Fruit fly (Drosophila melanogaster) whole organism, embryonic: ENCODE data around the gene RpS14a.
A peak's percentile ranks its signal among the peaks of the same experiment; 100 is the strongest.

Source experiments
- ATbp ChIP-seq: fragments of 200-800 bp; sonication (Bioruptor generic); optimal IDR thresholded peaks from 2 replicates; lab custom pipeline; 2017; ENCODE audit warnings: missing biosample characterization, mild to moderate bottlenecking, missing genetic modification characterization, missing genetic modification reagents
- Bdp1 ChIP-seq: fragments of 200-800 bp; sonication (Bioruptor generic); optimal IDR thresholded peaks from 3 replicates; lab custom pipeline; 2016; ENCODE audit warnings: missing biosample characterization, missing genetic modification characterization
- Bteb2 ChIP-seq: fragments of 200-800 bp; sonication (Bioruptor generic); optimal IDR thresholded peaks from 2 replicates; lab custom pipeline; 2016; ENCODE audit warnings: missing biosample characterization, missing genetic modification characterization
- CG1024 ChIP-seq: fragments of 200-800 bp; sonication (Bioruptor generic); IDR thresholded peaks from 2 replicates; pipeline ENCODE4 v1.3.6; 2022; ENCODE audit warnings: missing biosample characterization, missing genetic modification characterization
- CG10267 ChIP-seq: fragments of 200-800 bp; sonication (Bioruptor generic); optimal IDR thresholded peaks from 2 replicates; lab custom pipeline; 2018; ENCODE audit warnings: missing biosample characterization, mild to moderate bottlenecking, missing genetic modification characterization, moderate library complexity
- CG10959 ChIP-seq: fragments of 200-800 bp; sonication (Bioruptor generic); IDR thresholded peaks from 2 replicates; pipeline ENCODE4 v1.3.6; 2022; ENCODE audit warnings: missing biosample characterization, missing genetic modification characterization
- CG12744 ChIP-seq: fragments of 200-800 bp; sonication (Bioruptor generic); optimal IDR thresholded peaks from 2 replicates; lab custom pipeline; 2016; ENCODE audit warnings: missing biosample characterization, missing genetic modification characterization
- CG12769 ChIP-seq: fragments of 200-800 bp; sonication (Bioruptor generic); optimal IDR thresholded peaks from 2 replicates; lab custom pipeline; 2019; ENCODE audit warnings: missing biosample characterization, mild to moderate bottlenecking, missing genetic modification characterization, moderate library complexity
- CG13123 ChIP-seq: fragments of 200-800 bp; sonication (Bioruptor generic); optimal IDR thresholded peaks from 2 replicates; lab custom pipeline; 2016; ENCODE audit warnings: missing biosample characterization, missing genetic modification characterization
- CG15269 ChIP-seq: fragments of 200-800 bp; sonication (Bioruptor generic); optimal IDR thresholded peaks from 2 replicates; lab custom pipeline; 2018; ENCODE audit warnings: missing biosample characterization, mild to moderate bottlenecking, missing genetic modification characterization, moderate library complexity
- CG15601 ChIP-seq: fragments of 200-800 bp; sonication (Bioruptor generic); optimal IDR thresholded peaks from 3 replicates; lab custom pipeline; 2019; ENCODE audit warnings: missing biosample characterization, mild to moderate bottlenecking, missing genetic modification characterization, moderate library complexity
- CG1602 ChIP-seq: fragments of 200-800 bp; sonication (Bioruptor generic); optimal IDR thresholded peaks from 3 replicates; lab custom pipeline; 2016; ENCODE audit warnings: missing biosample characterization, missing genetic modification characterization
- CG2116 ChIP-seq: fragments of 200-800 bp; sonication (Bioruptor generic); optimal IDR thresholded peaks from 3 replicates; lab custom pipeline; 2018; ENCODE audit warnings: missing biosample characterization, mild to moderate bottlenecking, missing genetic modification characterization
- CG2875 ChIP-seq: fragments of 200-800 bp; sonication (Bioruptor generic); optimal IDR thresholded peaks from 2 replicates; lab custom pipeline; 2017; ENCODE audit warnings: missing biosample characterization, mild to moderate bottlenecking, missing genetic modification characterization, missing genetic modification reagents
- CG3065 ChIP-seq: fragments of 200-800 bp; sonication (Bioruptor generic); optimal IDR thresholded peaks from 2 replicates; lab custom pipeline; 2016; ENCODE audit warnings: missing biosample characterization, missing genetic modification characterization
- CG31224 ChIP-seq: fragments of 200-800 bp; sonication (Bioruptor generic); IDR thresholded peaks from 2 replicates; pipeline ENCODE4 v1.3.6; 2022; ENCODE audit warnings: missing biosample characterization, missing genetic modification characterization
- CG3163 ChIP-seq: fragments of 200-800 bp; sonication (Bioruptor generic); optimal IDR thresholded peaks from 3 replicates; lab custom pipeline; 2016; ENCODE audit warnings: missing biosample characterization, missing genetic modification characterization
- CG32767 ChIP-seq: fragments of 200-800 bp; sonication (Bioruptor generic); IDR thresholded peaks from 2 replicates; pipeline ENCODE4 v1.3.6; 2022; ENCODE audit warnings: missing biosample characterization, missing genetic modification characterization
- CG42726 ChIP-seq: fragments of 200-800 bp; sonication (Bioruptor generic); IDR thresholded peaks from 2 replicates; pipeline ENCODE4 v1.3.6; 2022; ENCODE audit warnings: missing biosample characterization, missing genetic modification characterization; ENCODE audit not compliant: partially characterized antibody
- CG6254 ChIP-seq: fragments of 200-800 bp; sonication (Bioruptor generic); optimal IDR thresholded peaks from 3 replicates; lab custom pipeline; 2017; ENCODE audit warnings: mild to moderate bottlenecking, missing biosample characterization, missing genetic modification reagents, missing genetic modification characterization
- CG8281 ChIP-seq: fragments of 200-800 bp; sonication (Bioruptor generic); optimal IDR thresholded peaks from 2 replicates; lab custom pipeline; 2018; ENCODE audit warnings: missing biosample characterization, mild to moderate bottlenecking, missing genetic modification characterization, moderate library complexity
- CG9932 ChIP-seq: fragments of 200-800 bp; sonication (Bioruptor generic); IDR thresholded peaks from 2 replicates; pipeline ENCODE4 v1.3.6; 2022; ENCODE audit warnings: missing biosample characterization, missing genetic modification characterization
- Camta ChIP-seq: fragments of 200-800 bp; sonication (Bioruptor generic); optimal IDR thresholded peaks from 2 replicates; lab custom pipeline; 2016; ENCODE audit warnings: missing biosample characterization, missing genetic modification characterization
- Dll ChIP-seq: fragments of 200-800 bp; sonication (Bioruptor generic); IDR thresholded peaks from 4 replicates; pipeline ENCODE4 v1.3.6; 2022; ENCODE audit warnings: missing biosample characterization, missing genetic modification characterization; ENCODE audit not compliant: partially characterized antibody
- Gug ChIP-seq: fragments of 200-800 bp; sonication (Bioruptor generic); IDR thresholded peaks from 4 replicates; pipeline ENCODE4 v1.3.6; 2022; ENCODE audit warnings: missing biosample characterization, missing genetic modification characterization
- HLH54F ChIP-seq: fragments of 200-800 bp; sonication (Bioruptor generic); optimal IDR thresholded peaks from 3 replicates; lab custom pipeline; 2016; ENCODE audit warnings: missing biosample characterization, missing genetic modification characterization
- Hr39 ChIP-seq: fragments of >200 bp; optimal IDR thresholded peaks from 2 replicates; lab custom pipeline; 2017
- Hsf ChIP-seq: fragments of 200-800 bp; sonication (Bioruptor generic); optimal IDR thresholded peaks from 3 replicates; lab custom pipeline; 2016; ENCODE audit warnings: missing biosample characterization, missing genetic modification characterization
- Jarid2 ChIP-seq: fragments of 200-800 bp; sonication (Bioruptor generic); optimal IDR thresholded peaks from 3 replicates; lab custom pipeline; 2017; ENCODE audit warnings: mild to moderate bottlenecking, missing biosample characterization, missing genetic modification reagents, missing genetic modification characterization
- Nf-YA ChIP-seq: fragments of 200-800 bp; sonication (Bioruptor generic); IDR thresholded peaks from 2 replicates; pipeline ENCODE4 v1.3.6; 2022; ENCODE audit warnings: missing biosample characterization, missing genetic modification characterization
- Sry-δ ChIP-seq: fragments of 200-800 bp; sonication (Bioruptor generic); optimal IDR thresholded peaks from 2 replicates; lab custom pipeline; 2016; ENCODE audit warnings: missing biosample characterization, missing genetic modification characterization
- bbx ChIP-seq: fragments of 200-800 bp; sonication (Bioruptor generic); IDR thresholded peaks from 2 replicates; pipeline ENCODE4 v1.3.6; 2022; ENCODE audit warnings: missing biosample characterization, missing genetic modification characterization; ENCODE audit not compliant: partially characterized antibody
- bigmax ChIP-seq: fragments of 200-800 bp; sonication (Bioruptor generic); optimal IDR thresholded peaks from 2 replicates; lab custom pipeline; 2018; ENCODE audit warnings: missing biosample characterization, mild to moderate bottlenecking, missing genetic modification characterization
- bowl ChIP-seq: fragments of 200-800 bp; sonication (Bioruptor generic); IDR thresholded peaks from 2 replicates; pipeline ENCODE4 v1.3.6; 2022; ENCODE audit warnings: missing biosample characterization, missing genetic modification characterization
- corto ChIP-seq: fragments of 200-800 bp; sonication (Bioruptor generic); optimal IDR thresholded peaks from 2 replicates; lab custom pipeline; 2016; ENCODE audit warnings: missing biosample characterization, mild to moderate bottlenecking, missing genetic modification characterization, moderate library complexity
- croc ChIP-seq: fragments of 200-800 bp; sonication (Bioruptor generic); conservative IDR thresholded peaks from 3 replicates; pipeline ENCODE4 v1.3.6; 2022; ENCODE audit warnings: missing biosample characterization, missing genetic modification characterization
- esg ChIP-seq: fragments of 200-800 bp; sonication (Bioruptor generic); conservative IDR thresholded peaks from 2 replicates; pipeline ENCODE4 v1.3.6; 2022; ENCODE audit warnings: missing biosample characterization, missing genetic modification characterization
- fd64A ChIP-seq: fragments of 200-800 bp; sonication (Bioruptor generic); optimal IDR thresholded peaks from 3 replicates; lab custom pipeline; 2018; ENCODE audit warnings: missing biosample characterization, mild to moderate bottlenecking, missing genetic modification characterization
- fu2 ChIP-seq: fragments of 200-800 bp; sonication (Bioruptor generic); optimal IDR thresholded peaks from 2 replicates; lab custom pipeline; 2016; ENCODE audit warnings: missing biosample characterization, missing genetic modification characterization
- gem ChIP-seq: fragments of 200-800 bp; sonication (Bioruptor generic); optimal IDR thresholded peaks from 2 replicates; lab custom pipeline; 2019; ENCODE audit warnings: missing biosample characterization, mild to moderate bottlenecking, missing genetic modification characterization, moderate library complexity
- hb ChIP-seq: fragments of 200-800 bp; sonication (Bioruptor generic); IDR thresholded peaks from 3 replicates; pipeline ENCODE4 v1.3.6; 2022; ENCODE audit warnings: missing biosample characterization, missing genetic modification characterization; ENCODE audit not compliant: partially characterized antibody
- insv ChIP-seq, 2 experiments: fragments of 200-800 bp; sonication (Bioruptor generic); optimal IDR thresholded peaks; 3 replicates each; lab custom pipeline; 2016 to 2018; ENCODE audit warnings: missing biosample characterization in 2 of 2, missing genetic modification characterization in 2 of 2
- jumu ChIP-seq: fragments of 200-800 bp; sonication (Bioruptor generic); optimal IDR thresholded peaks from 3 replicates; lab custom pipeline; 2016; ENCODE audit warnings: missing biosample characterization, missing genetic modification characterization
- kah ChIP-seq: fragments of 200-800 bp; sonication (Bioruptor generic); optimal IDR thresholded peaks from 2 replicates; lab custom pipeline; 2018; ENCODE audit warnings: missing biosample characterization, mild to moderate bottlenecking, missing genetic modification characterization
- luna ChIP-seq: fragments of 200-800 bp; sonication (Bioruptor generic); optimal IDR thresholded peaks from 2 replicates; lab custom pipeline; 2016; ENCODE audit warnings: missing biosample characterization, missing genetic modification characterization
- nau ChIP-seq: fragments of 200-800 bp; sonication (Bioruptor generic); optimal IDR thresholded peaks from 3 replicates; lab custom pipeline; 2017; ENCODE audit warnings: missing biosample characterization, mild to moderate bottlenecking, missing genetic modification characterization, missing genetic modification reagents
- rib ChIP-seq: fragments of 200-800 bp; sonication (Bioruptor generic); IDR thresholded peaks from 2 replicates; pipeline ENCODE4 v1.3.6; 2022; ENCODE audit warnings: missing biosample characterization, missing genetic modification characterization
- tgo ChIP-seq: fragments of 200-800 bp; sonication (Bioruptor generic); IDR thresholded peaks from 3 replicates; pipeline ENCODE4 v1.3.6; 2022; ENCODE audit warnings: missing biosample characterization, missing genetic modification characterization
- trh ChIP-seq: fragments of 200-800 bp; sonication (Bioruptor generic); optimal IDR thresholded peaks from 2 replicates; lab custom pipeline; 2016; ENCODE audit warnings: missing biosample characterization, missing genetic modification characterization
- vnd ChIP-seq: fragments of 200-800 bp; sonication (Bioruptor generic); IDR thresholded peaks from 3 replicates; pipeline ENCODE4 v1.3.6; 2022; ENCODE audit warnings: missing biosample characterization, missing genetic modification characterization; ENCODE audit not compliant: partially characterized antibody
- zen ChIP-seq: fragments of 200-800 bp; sonication (Bioruptor generic); optimal IDR thresholded peaks from 3 replicates; lab custom pipeline; 2018; ENCODE audit warnings: missing biosample characterization, mild to moderate bottlenecking, missing genetic modification characterization, moderate library complexity

RpS14a gene

dm6 chrX:7970396-7970795 is 36.9 kb downstream of the RpS14a start (continued):
- TF ChIP-seq CG13123 (GFP tag; lab: Kevin White, UChicago) (no peak), CG1602 (GFP tag; lab: Kevin White, UChicago) (no peak), CG12744 (GFP tag; lab: Kevin White, UChicago) (no peak), hb (GFP tag; lab: Robert Waterston, UW) (no peak), zen (tag; lab: Kevin White, UChicago) (no peak), CG2116 (GFP tag; lab: Kevin White, UChicago) (no peak), tgo (GFP tag; lab: Robert Waterston, UW) (peak; percentile 27; the same call in 1 of the 3 replicates), CG12769 (peak; percentile 42), trh (no peak), Hr39 (lab: Kevin White, UChicago) (no peak), CG15269 (peak; percentile 63), nau (peak; percentile 13), Sry-δ (GFP tag; lab: Kevin White, UChicago) (peak; percentile 56), ATbp (GFP tag; lab: Kevin White, UChicago) (peak; percentile 20), rib (GFP tag; lab: Robert Waterston, UW) (no peak), Camta (no peak), CG32767 (GFP tag; lab: Robert Waterston, UW) (no peak), kah (no peak), corto (peak; percentile 66), Gug (GFP tag; lab: Robert Waterston, UW) (0 out of 4 replicates have a peak, but pooled peaks have one; percentile 7), CG1024 (GFP tag; lab: Robert Waterston, UW) (no peak), fd64A (GFP tag; lab: Kevin White, UChicago) (no peak), insv (GFP tag; optimal IDR thresholded peaks at IDR 0.05; lab: Kevin White, UChicago) (no peak), croc (GFP tag; lab: Robert Waterston, UW) (no peak), CG2875 (GFP tag; lab: Kevin White, UChicago) (no peak), Bdp1 (GFP tag; lab: Kevin White, UChicago) (peak; percentile 21), bowl (GFP tag; lab: Robert Waterston, UW) (no peak), CG3163 (GFP tag; lab: Kevin White, UChicago) (no peak), CG10959 (GFP tag; lab: Robert Waterston, UW) (no peak), luna (no peak), CG8281 (tag; lab: Kevin White, UChicago) (no peak), CG3065 (GFP tag; lab: Kevin White, UChicago) (no peak), gem (tag; lab: Kevin White, UChicago) (peak; percentile 73), bigmax (GFP tag; lab: Kevin White, UChicago) (no peak), jumu (peak; percentile 15), Jarid2 (no peak), Nf-YA (GFP tag; lab: Robert Waterston, UW) (no peak), CG6254 (GFP tag; lab: Kevin White, UChicago) (no peak), CG15601 (peak; percentile 23), fu2 (GFP tag; lab: Kevin White, UChicago) (no peak), vnd (0 out of 3 replicates have a peak, but pooled peaks have one; percentile 27), esg (GFP tag; lab: Robert Waterston, UW) (peak; percentile 32; the same call in 1 of the 2 replicates), Hsf (peak; percentile 48), CG10267 (peak; percentile 35), CG9932 (GFP tag; lab: Robert Waterston, UW) (peak; percentile 24; the same call in 1 of the 2 replicates), Bteb2 (no peak), bbx (GFP tag; lab: Robert Waterston, UW) (no peak), CG42726 (GFP tag; lab: Robert Waterston, UW) (no peak), HLH54F (GFP tag; lab: Kevin White, UChicago) (peak; percentile 37), CG31224 (GFP tag; lab: Robert Waterston, UW) (peak; percentile 32; the same call in 1 of the 2 replicates), Dll (peak; percentile 83)
